Worm (Caenorhabditis elegans): ENCODE measurements around the gene C06C6.8.

DNA sequence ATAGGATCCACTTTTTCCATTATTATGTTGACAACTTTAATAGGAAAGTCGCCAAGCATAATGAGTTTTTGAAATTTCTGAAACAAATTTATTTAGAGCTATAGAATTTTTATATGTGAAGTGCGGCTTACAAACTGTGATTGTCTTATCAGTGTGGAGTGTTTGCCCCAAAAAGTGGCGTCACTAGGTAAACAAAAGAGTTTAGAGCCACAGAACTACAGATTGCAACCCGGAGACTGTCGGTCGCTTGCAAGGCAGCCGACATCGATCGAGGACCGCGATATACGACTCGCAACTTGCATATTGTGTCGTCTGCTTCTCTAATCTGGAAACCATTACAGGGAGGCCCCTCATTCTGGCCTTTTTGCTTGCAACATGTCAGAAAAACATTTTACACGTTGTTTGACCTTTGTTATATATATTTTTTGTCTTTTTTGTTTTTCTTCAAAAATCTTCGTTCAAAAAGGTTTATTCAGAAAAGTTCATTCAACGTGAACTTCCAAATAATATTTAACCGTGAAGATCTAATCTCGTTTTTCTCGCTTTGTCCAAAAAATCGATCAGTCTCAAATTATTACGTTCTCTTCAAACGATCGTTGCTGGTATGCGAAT is 14.1 kb upstream of the C06C6.8 start, which contains the start of the genes fbxa-99 and F36G9.13:
- TF ChIP-seq him-1 (tag; optimal IDR thresholded peaks at IDR 0.05) (no peak), dao-5 (tag; optimal IDR thresholded peaks at IDR 0.05) (no peak)

Measured in whole organism, L4/young adult.